Fruit fly (Drosophila melanogaster) whole organism, embryonic: ENCODE results near the gene CG11409.

Source experiments
- Blimp-1 ChIP-seq: fragments of 200-800 bp; sonication (Bioruptor generic); optimal IDR thresholded peaks from 3 replicates; lab custom pipeline; 2018; ENCODE audit warnings: missing biosample characterization, missing genetic modification characterization, mild to moderate bottlenecking, moderate library complexity, missing genetic modification reagents
- CG13287 ChIP-seq: fragments of 200-800 bp; sonication (Bioruptor generic); IDR thresholded peaks from 2 replicates; pipeline ENCODE4 v1.3.6; 2022; ENCODE audit warnings: missing biosample characterization, missing genetic modification characterization; ENCODE audit not compliant: partially characterized antibody
- Nf-YB ChIP-seq: fragments of 200-800 bp; sonication (Bioruptor generic); optimal IDR thresholded peaks from 3 replicates; lab custom pipeline; 2019; ENCODE audit warnings: missing biosample characterization, mild to moderate bottlenecking, missing genetic modification characterization, moderate library complexity
- cad ChIP-seq: fragments of >200 bp; optimal IDR thresholded peaks from 2 replicates; lab custom pipeline; 2017; ENCODE audit warnings: missing biosample characterization, missing genetic modification characterization
- cg ChIP-seq: fragments of 200-800 bp; sonication (Bioruptor generic); optimal IDR thresholded peaks from 3 replicates; lab custom pipeline; 2019; ENCODE audit warnings: missing biosample characterization, mild to moderate bottlenecking, missing genetic modification characterization, moderate library complexity
- croc ChIP-seq: fragments of 200-800 bp; sonication (Bioruptor generic); conservative IDR thresholded peaks from 3 replicates; pipeline ENCODE4 v1.3.6; 2022; ENCODE audit warnings: missing biosample characterization, missing genetic modification characterization
- lov ChIP-seq, 2 experiments: fragments of 200-800 bp in 1 of 2; fragments of >200 bp in 1 of 2; sonication (Bioruptor generic) in 1 of 2; IDR thresholded peaks in 1 of 2; optimal IDR thresholded peaks in 1 of 2; 2 replicates in 1 of 2; 3 replicates in 1 of 2; pipeline versions ENCODE4 v1.3.6 to Lab custom; 2017 to 2022; ENCODE audit warnings: missing biosample characterization in 1 of 2, missing genetic modification characterization in 1 of 2
- run ChIP-seq: fragments of 200-800 bp; sonication (Bioruptor generic); optimal IDR thresholded peaks from 3 replicates; lab custom pipeline; 2018; ENCODE audit warnings: missing biosample characterization, mild to moderate bottlenecking, missing genetic modification characterization
- unpg ChIP-seq: fragments of 200-800 bp; sonication (Bioruptor generic); optimal IDR thresholded peaks from 3 replicates; lab custom pipeline; 2018; ENCODE audit warnings: missing biosample characterization, mild to moderate bottlenecking, missing genetic modification characterization, moderate library complexity

DNA sequence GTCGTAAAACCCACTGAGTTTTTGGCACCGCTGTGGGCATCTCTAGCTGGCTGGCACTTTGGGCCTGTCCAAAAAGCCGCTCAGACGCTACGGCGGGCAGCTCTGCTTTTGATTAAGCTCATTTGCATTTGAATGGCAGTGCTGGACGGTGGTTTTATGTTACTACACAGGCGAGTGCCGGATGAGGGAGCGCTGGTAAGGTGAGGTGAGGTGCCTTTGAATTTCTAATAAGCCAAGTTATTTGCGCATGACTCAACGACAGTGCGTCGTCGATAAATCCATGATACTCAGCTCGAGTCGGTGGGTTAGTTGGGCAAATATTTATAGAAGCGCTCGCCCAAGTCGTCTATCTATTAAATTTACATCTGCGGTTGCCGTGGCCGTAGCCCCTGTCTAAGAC lies 57.1 kb downstream of the CG11409 start:
- no peak for TF ChIP-seq run (tag; lab: Kevin White, UChicago)
- TF ChIP-seq Nf-YB (GFP tag; lab: Kevin White, UChicago), result no peak
- no peak for TF ChIP-seq cad (GFP tag; lab: Kevin White, UChicago)
- TF ChIP-seq unpg (GFP tag; lab: Kevin White, UChicago), result no peak
- no peak for TF ChIP-seq croc
- no peak for TF ChIP-seq Blimp-1
- no peak for TF ChIP-seq lov (optimal IDR thresholded peaks at IDR 0.05; lab: Kevin White, UChicago)
- TF ChIP-seq lov (GFP tag; IDR thresholded peaks at IDR 0.05; lab: Robert Waterston, UW), result no peak
- no peak for TF ChIP-seq CG13287
- TF ChIP-seq cg (GFP tag; lab: Kevin White, UChicago), result no peak
